Worm (Caenorhabditis elegans): ENCODE data around the gene K05B2.2.

Gene K05B2.2

ce11 chrX:4947749-4948148 lies 41.9 kb downstream of the K05B2.2 start, which contains the start of gene tyra-3:
Gene tyra-3, plus strand, starts transcription at chrX:4948049.
- TF ChIP-seq crh-2 (tag; optimal IDR thresholded peaks at IDR 0.05) (no peak), peb-1 (tag; optimal IDR thresholded peaks at IDR 0.05) (no peak), nhr-129 (tag; optimal IDR thresholded peaks at IDR 0.05) (no peak), ztf-11 (tag; optimal IDR thresholded peaks at IDR 0.05) (no peak), sem-4 (tag; optimal IDR thresholded peaks at IDR 0.05) (no peak), ZK546.5 (tag; optimal IDR thresholded peaks at IDR 0.05) (no peak), mab-5 (tag; optimal IDR thresholded peaks at IDR 0.05) (no peak), alr-1 (tag; optimal IDR thresholded peaks at IDR 0.05) (no peak), zag-1 (tag; optimal IDR thresholded peaks at IDR 0.05) (no peak), elt-3 (tag; optimal IDR thresholded peaks at IDR 0.05) (no peak)

DNA sequence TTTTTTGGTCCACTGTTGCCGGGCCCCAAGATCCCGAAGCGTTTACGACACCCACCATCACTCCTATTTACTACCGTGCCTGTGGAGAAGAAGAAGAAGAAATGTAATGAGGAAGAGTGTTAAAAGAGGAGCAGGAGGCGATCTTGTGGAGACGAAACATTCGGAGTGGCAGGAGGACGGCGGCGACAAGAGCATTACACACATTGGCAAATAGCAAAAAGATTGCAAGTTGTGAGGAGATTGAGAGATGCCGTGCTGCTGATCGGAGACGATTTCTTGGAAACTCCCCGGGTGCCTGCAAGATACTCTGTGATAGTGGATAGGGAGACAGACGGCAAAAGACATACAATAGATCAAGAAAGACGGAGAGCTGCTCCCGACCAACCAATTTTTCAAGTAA lies 51.4 kb downstream of the K05B2.2 start, which contains the start of gene M03F4.4:
Gene M03F4.4, minus strand, starts transcription at position 160 of the 400 bp plus-strand sequence.
- TF ChIP-seq lin-11 (tag; optimal IDR thresholded peaks at IDR 0.05) = no peak
- no peak for TF ChIP-seq zag-1 (tag; optimal IDR thresholded peaks at IDR 0.05)
- TF ChIP-seq peb-1 (tag; optimal IDR thresholded peaks at IDR 0.05) = no peak
- TF ChIP-seq R02D3.7 (tag; optimal IDR thresholded peaks at IDR 0.05) = no peak
- TF ChIP-seq F13H6.1 (tag; optimal IDR thresholded peaks at IDR 0.05) = peak; percentile 93
- TF ChIP-seq lin-13 (GFP tag; optimal IDR thresholded peaks at IDR 0.05) = no peak
- peak; percentile 12 for TF ChIP-seq C34F6.9 (tag; optimal IDR thresholded peaks at IDR 0.05)
- no peak for TF ChIP-seq mbf-1 (tag; optimal IDR thresholded peaks at IDR 0.05)
- TF ChIP-seq fos-1 (tag; optimal IDR thresholded peaks at IDR 0.05) = no peak
- TF ChIP-seq ceh-16 (tag; optimal IDR thresholded peaks at IDR 0.05) = no peak
- no peak for TF ChIP-seq ZK546.5 (tag; optimal IDR thresholded peaks at IDR 0.05)
- no peak for TF ChIP-seq unc-39 (tag; optimal IDR thresholded peaks at IDR 0.05)
- no peak for TF ChIP-seq Y55F3AM.14 (GFP tag; optimal IDR thresholded peaks at IDR 0.05)
- no peak for TF ChIP-seq nhr-10 (tag; optimal IDR thresholded peaks at IDR 0.05)
- no peak for TF ChIP-seq aly-2 (tag; optimal IDR thresholded peaks at IDR 0.05)
- peak in 1 of 2 experiments; percentile 1 for TF ChIP-seq lsy-2 (tag; optimal IDR thresholded peaks at IDR 0.05)
- no peak for TF ChIP-seq unc-55 (GFP tag; optimal IDR thresholded peaks at IDR 0.05)
- TF ChIP-seq ztf-11 (tag; optimal IDR thresholded peaks at IDR 0.05) = no peak
- TF ChIP-seq ceh-82 (tag; optimal IDR thresholded peaks at IDR 0.05) = no peak
- no peak for TF ChIP-seq dmd-4 (tag; optimal IDR thresholded peaks at IDR 0.05)
- no peak for TF ChIP-seq nhr-12 (tag; optimal IDR thresholded peaks at IDR 0.05)
- no peak for TF ChIP-seq nhr-77 (tag; optimal IDR thresholded peaks at IDR 0.05)
- TF ChIP-seq nhr-23 (tag; optimal IDR thresholded peaks at IDR 0.05) = no peak
- TF ChIP-seq nhr-21 (tag; optimal IDR thresholded peaks at IDR 0.05) = no peak
- TF ChIP-seq sma-3 (GFP tag; optimal IDR thresholded peaks at IDR 0.05) = no peak
- TF ChIP-seq ama-1 (optimal IDR thresholded peaks at IDR 0.05) = no peak
- TF ChIP-seq crh-2 (tag; optimal IDR thresholded peaks at IDR 0.05) = no peak
- no peak for TF ChIP-seq mdl-1 (tag; optimal IDR thresholded peaks at IDR 0.05)
- TF ChIP-seq sma-9 (GFP tag; optimal IDR thresholded peaks at IDR 0.05) = peak; percentile 79
- no peak for TF ChIP-seq sma-9 (tag; optimal IDR thresholded peaks at IDR 0.05)
- TF ChIP-seq sem-4 (tag; optimal IDR thresholded peaks at IDR 0.05) = no peak
- TF ChIP-seq unc-62 (GFP tag; optimal IDR thresholded peaks at IDR 0.05) = no peak
- TF ChIP-seq mab-5 (tag; optimal IDR thresholded peaks at IDR 0.05) = no peak
- TF ChIP-seq ztf-4 (tag; optimal IDR thresholded peaks at IDR 0.05) = peak; percentile 54
- no peak for TF ChIP-seq nhr-25 (tag; optimal IDR thresholded peaks at IDR 0.05)
- TF ChIP-seq alr-1 (tag; optimal IDR thresholded peaks at IDR 0.05) = no peak
- TF ChIP-seq skn-1 (tag; optimal IDR thresholded peaks at IDR 0.05) = no peak
- TF ChIP-seq elt-1 (tag; optimal IDR thresholded peaks at IDR 0.05) = no peak
- TF ChIP-seq snpc-4 (tag; optimal IDR thresholded peaks at IDR 0.05) = no peak
- TF ChIP-seq nhr-237 (tag; optimal IDR thresholded peaks at IDR 0.05) = no peak
- peak; percentile 68 for TF ChIP-seq nhr-129 (tag; optimal IDR thresholded peaks at IDR 0.05)
- TF ChIP-seq elt-3 (tag; optimal IDR thresholded peaks at IDR 0.05) = no peak
- no peak for TF ChIP-seq lin-39 (tag; optimal IDR thresholded peaks at IDR 0.05)

- TF ChIP-seq nhr-25 (tag; optimal IDR thresholded peaks at IDR 0.05) (no peak), ceh-82 (tag; optimal IDR thresholded peaks at IDR 0.05) (no peak), Y55F3AM.14 (GFP tag; optimal IDR thresholded peaks at IDR 0.05) (no peak), nhr-23 (tag; optimal IDR thresholded peaks at IDR 0.05) (no peak), sem-4 (tag; optimal IDR thresholded peaks at IDR 0.05) (no peak), nhr-6 (tag; optimal IDR thresholded peaks at IDR 0.05) (no peak), mbf-1 (tag; optimal IDR thresholded peaks at IDR 0.05) (no peak), blmp-1 (tag; optimal IDR thresholded peaks at IDR 0.05; ENCODE audit: insufficient read depth) (no peak), unc-39 (tag; optimal IDR thresholded peaks at IDR 0.05) (no peak), lin-39 (tag; optimal IDR thresholded peaks at IDR 0.05) (no peak), ztf-4 (tag; optimal IDR thresholded peaks at IDR 0.05) (no peak), mdl-1 (tag; optimal IDR thresholded peaks at IDR 0.05) (no peak), skn-1 (tag; optimal IDR thresholded peaks at IDR 0.05) (no peak), mab-5 (tag; optimal IDR thresholded peaks at IDR 0.05) (no peak), sma-3 (GFP tag; optimal IDR thresholded peaks at IDR 0.05) (no peak)
Measured at ce11 chrX:4958986-4959385, 53.1 kb downstream of the K05B2.2 start.

Measured in whole organism, L2 larva.